Fruit fly (Drosophila melanogaster) whole organism, pupa: Measurements from ENCODE around the gene GstD7.

Source experiments
- CG14655 ChIP-seq: fragments of 200-800 bp; sonication (Bioruptor generic); optimal IDR thresholded peaks from 3 replicates; lab custom pipeline; 2017; ENCODE audit warnings: mild to moderate bottlenecking, missing biosample characterization, missing genetic modification reagents, missing genetic modification characterization
- CG17806 ChIP-seq: fragments of 200-800 bp; sonication (Bioruptor generic); optimal IDR thresholded peaks from 2 replicates; lab custom pipeline; 2018; ENCODE audit warnings: missing biosample characterization, mild to moderate bottlenecking, missing genetic modification characterization, moderate library complexity
- CG34367 ChIP-seq: fragments of 200-800 bp; sonication (Bioruptor generic); optimal IDR thresholded peaks from 2 replicates; lab custom pipeline; 2018; ENCODE audit warnings: missing biosample characterization, mild to moderate bottlenecking, missing genetic modification characterization
- CG4496 ChIP-seq: fragments of 200-800 bp; sonication (Bioruptor generic); IDR thresholded peaks from 3 replicates; pipeline ENCODE4 v1.3.6; 2022; ENCODE audit warnings: missing biosample characterization, missing genetic modification characterization
- CG8159 ChIP-seq: fragments of 200-800 bp; sonication (Bioruptor generic); optimal IDR thresholded peaks from 3 replicates; lab custom pipeline; 2018; ENCODE audit warnings: missing biosample characterization, mild to moderate bottlenecking, missing genetic modification characterization, moderate library complexity
- CG8301 ChIP-seq: fragments of 200-800 bp; sonication (Bioruptor generic); optimal IDR thresholded peaks from 2 replicates; lab custom pipeline; 2018; ENCODE audit warnings: missing biosample characterization, mild to moderate bottlenecking, missing genetic modification characterization
- gl ChIP-seq: fragments of 200-800 bp; sonication (Bioruptor generic); optimal IDR thresholded peaks from 2 replicates; lab custom pipeline; 2018; ENCODE audit warnings: missing biosample characterization, mild to moderate bottlenecking, missing genetic modification characterization
- rn ChIP-seq: fragments of 200-800 bp; sonication (Bioruptor generic); IDR thresholded peaks from 2 replicates; pipeline ENCODE4 v1.3.6; 2022; ENCODE audit warnings: missing biosample characterization, missing genetic modification characterization

DNA sequence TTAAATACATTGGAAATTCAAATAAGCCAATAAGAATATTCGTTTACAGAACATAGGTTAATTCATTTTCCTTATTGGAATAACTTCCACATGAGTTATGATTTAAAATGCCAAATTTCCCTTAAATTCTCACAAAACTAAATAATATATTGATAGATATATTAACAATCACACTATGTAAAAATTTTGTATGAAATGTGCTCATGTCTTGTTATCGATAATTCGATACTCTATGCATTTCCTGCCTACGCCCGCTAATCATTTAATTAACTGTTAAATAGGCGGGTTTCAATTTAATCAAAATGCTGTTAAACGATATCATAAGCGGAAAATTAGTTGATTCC, 48.0 kb downstream of the GstD7 start, which contains the start of gene NANS:
- no peak for TF ChIP-seq CG4496 (GFP tag; lab: Robert Waterston, UW)
- no peak for TF ChIP-seq rn (GFP tag; lab: Robert Waterston, UW)
- TF ChIP-seq CG34367 (tag; lab: Kevin White, UChicago): no peak
- TF ChIP-seq CG14655 (GFP tag; lab: Kevin White, UChicago): no peak
- no peak for TF ChIP-seq CG8301 (tag; lab: Kevin White, UChicago)
- no peak for TF ChIP-seq CG17806 (tag; lab: Kevin White, UChicago)
- TF ChIP-seq CG8159 (tag; lab: Kevin White, UChicago): no peak
- TF ChIP-seq gl: no peak
